Fruit fly (Drosophila melanogaster) whole organism, embryonic: Measurements from ENCODE around the gene HDAC4.

Experiments used
- Asciz ChIP-seq: fragments of 200-800 bp; sonication (Bioruptor generic); optimal IDR thresholded peaks from 2 replicates; lab custom pipeline; 2017; ENCODE audit warnings: missing biosample characterization, mild to moderate bottlenecking, missing genetic modification characterization, missing genetic modification reagents
- CG11093 ChIP-seq: fragments of 200-800 bp; sonication (Bioruptor generic); IDR thresholded peaks from 3 replicates; pipeline ENCODE4 v1.3.6; 2022; ENCODE audit warnings: missing biosample characterization, missing genetic modification characterization
- CG11695 ChIP-seq: fragments of 200-800 bp; sonication (Bioruptor generic); IDR thresholded peaks from 3 replicates; pipeline ENCODE4 v1.3.6; 2022; ENCODE audit warnings: missing biosample characterization, missing genetic modification characterization
- CG16815 ChIP-seq: fragments of 200-800 bp; sonication (Bioruptor generic); optimal IDR thresholded peaks from 3 replicates; lab custom pipeline; 2017; ENCODE audit warnings: missing biosample characterization, mild to moderate bottlenecking, missing genetic modification characterization
- CG17612 ChIP-seq: fragments of 200-800 bp; sonication (Bioruptor generic); IDR thresholded peaks from 2 replicates; pipeline ENCODE4 v1.3.6; 2022; ENCODE audit warnings: missing biosample characterization, missing genetic modification characterization
- CG1832 ChIP-seq: fragments of 200-800 bp; sonication (Bioruptor generic); optimal IDR thresholded peaks from 2 replicates; lab custom pipeline; 2017; ENCODE audit warnings: missing biosample characterization, mild to moderate bottlenecking, missing genetic modification characterization, inconsistent platforms
- CG8478 ChIP-seq: fragments of >200 bp; optimal IDR thresholded peaks from 2 replicates; lab custom pipeline; 2018
- Dip3 ChIP-seq: fragments of 200-800 bp; sonication (Bioruptor generic); optimal IDR thresholded peaks from 3 replicates; lab custom pipeline; 2016; ENCODE audit warnings: missing biosample characterization, missing genetic modification characterization
- Fer3 ChIP-seq: fragments of 200-800 bp; sonication (Bioruptor generic); optimal IDR thresholded peaks from 2 replicates; lab custom pipeline; 2018; ENCODE audit warnings: missing biosample characterization, mild to moderate bottlenecking, missing genetic modification characterization, moderate library complexity
- en ChIP-seq: fragments of 200-800 bp; sonication (Bioruptor generic); optimal IDR thresholded peaks from 2 replicates; lab custom pipeline; 2016; ENCODE audit warnings: missing biosample characterization, missing genetic modification characterization
- maf-S ChIP-seq: fragments of 200-800 bp; sonication (Bioruptor generic); optimal IDR thresholded peaks from 2 replicates; lab custom pipeline; 2016; ENCODE audit warnings: missing biosample characterization, missing genetic modification characterization
- pan ChIP-seq, 4 experiments: fragments of >200 bp in 3 of 4; fragments of 200-800 bp in 1 of 4; sonication (Bioruptor generic) in 1 of 4; optimal IDR thresholded peaks in 3 of 4; IDR thresholded peaks in 1 of 4; 2 replicates each; pipeline versions ENCODE4 v1.3.6 to Lab custom; 2017 to 2022; ENCODE audit warnings: missing biosample characterization in 2 of 4, missing genetic modification characterization in 2 of 4, mixed read lengths in 1 of 4
- z ChIP-seq: fragments of 200-800 bp; sonication (Bioruptor generic); IDR thresholded peaks from 3 replicates; pipeline ENCODE4 v1.3.6; 2022; ENCODE audit warnings: missing biosample characterization, missing genetic modification characterization

DNA sequence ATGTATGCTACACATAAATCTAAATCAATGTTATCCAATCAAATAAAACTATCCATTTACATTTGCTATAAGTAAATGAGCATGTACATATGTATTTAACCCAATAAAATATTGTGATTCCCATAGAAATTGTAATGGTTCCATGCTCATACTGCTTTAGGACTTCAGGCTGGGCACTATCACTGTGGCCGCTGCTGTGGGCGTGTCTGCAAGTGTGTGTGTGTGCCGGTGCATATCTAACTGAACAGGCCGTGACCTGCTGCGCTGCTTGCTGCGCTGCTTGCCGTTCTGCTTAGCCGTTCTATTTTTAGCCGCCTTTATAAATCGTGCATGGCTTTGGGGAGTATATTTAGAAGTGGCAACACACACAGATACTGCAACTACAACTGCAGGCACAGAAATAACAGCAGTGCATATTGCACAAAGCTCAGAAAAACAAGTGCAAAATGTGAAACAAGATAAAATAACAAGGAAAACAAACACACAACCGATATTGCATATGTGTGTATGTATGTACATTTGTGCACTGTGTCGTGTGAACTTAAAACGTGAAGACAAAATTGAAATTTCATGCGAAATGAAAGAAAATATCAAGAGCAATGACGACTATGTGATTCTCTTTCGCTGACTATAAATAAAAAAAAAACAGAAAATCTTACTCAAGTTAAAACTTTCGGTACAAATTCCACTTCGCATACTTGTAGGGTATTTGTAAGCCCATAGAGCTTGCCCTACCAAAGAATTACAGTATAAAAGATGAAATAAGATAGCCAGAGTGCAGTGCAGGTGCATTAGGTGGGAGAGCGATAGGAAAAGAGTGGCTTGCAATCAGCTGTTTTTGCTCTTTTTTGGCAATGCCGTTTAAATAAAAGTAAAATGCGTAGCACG is 7.6 kb downstream of the HDAC4 start:
- TF ChIP-seq CG1832 (GFP tag; lab: Kevin White, UChicago) (no peak), pan (optimal IDR thresholded peaks at IDR 0.05; lab: Kevin White, UChicago) (no peak), pan (GFP tag; optimal IDR thresholded peaks at IDR 0.05 in 1 of 2, IDR thresholded peaks at IDR 0.05 in 1 of 2) (no peak), Dip3 (GFP tag; lab: Kevin White, UChicago) (no peak), CG8478 (lab: Kevin White, UChicago) (no peak), CG16815 (GFP tag; lab: Kevin White, UChicago) (no peak), CG11093 (GFP tag; lab: Robert Waterston, UW) (no peak), Asciz (no peak), CG11695 (no peak), CG17612 (GFP tag; lab: Robert Waterston, UW) (no peak), z (no peak), Fer3 (peak; percentile 13), en (GFP tag; lab: Kevin White, UChicago) (no peak), maf-S (GFP tag; lab: Kevin White, UChicago) (no peak)
